Fruit fly (Drosophila melanogaster) whole organism, embryonic: ENCODE results near the gene CG11891.
A peak's percentile ranks its signal among the peaks of the same experiment; 100 is the strongest.

Experiments
- Bteb2 ChIP-seq: fragments of 200-800 bp; sonication (Bioruptor generic); optimal IDR thresholded peaks from 2 replicates; lab custom pipeline; 2016; ENCODE audit warnings: missing biosample characterization, missing genetic modification characterization
- CG10462 ChIP-seq: fragments of 200-800 bp; sonication (Bioruptor generic); optimal IDR thresholded peaks from 2 replicates; lab custom pipeline; 2016; ENCODE audit warnings: missing biosample characterization, missing genetic modification characterization
- CG10979 ChIP-seq: fragments of 200-800 bp; sonication (Bioruptor generic); optimal IDR thresholded peaks from 2 replicates; lab custom pipeline; 2018; ENCODE audit warnings: missing biosample characterization, mild to moderate bottlenecking, missing genetic modification characterization, moderate library complexity
- CG12299 ChIP-seq: fragments of 200-800 bp; sonication (Bioruptor generic); optimal IDR thresholded peaks from 2 replicates; lab custom pipeline; 2018; ENCODE audit warnings: missing biosample characterization, mild to moderate bottlenecking, missing genetic modification characterization
- CG12942 ChIP-seq: fragments of 200-800 bp; sonication (Bioruptor generic); optimal IDR thresholded peaks from 3 replicates; lab custom pipeline; 2016; ENCODE audit warnings: missing biosample characterization, missing genetic modification characterization
- CG13894 ChIP-seq: fragments of 200-800 bp; sonication (Bioruptor generic); optimal IDR thresholded peaks from 3 replicates; lab custom pipeline; 2018; ENCODE audit warnings: missing biosample characterization, mild to moderate bottlenecking, missing genetic modification characterization, moderate library complexity
- CG14667 ChIP-seq: fragments of 200-800 bp; sonication (Bioruptor generic); IDR thresholded peaks from 2 replicates; pipeline ENCODE4 v1.3.6; 2022; ENCODE audit warnings: missing biosample characterization, missing genetic modification characterization
- CG14710 ChIP-seq: fragments of 200-800 bp; sonication (Bioruptor generic); optimal IDR thresholded peaks from 3 replicates; lab custom pipeline; 2019; ENCODE audit warnings: missing biosample characterization, mild to moderate bottlenecking, missing genetic modification characterization, moderate library complexity
- CG14860 ChIP-seq: fragments of 200-800 bp; sonication (Bioruptor generic); IDR thresholded peaks from 3 replicates; pipeline ENCODE4 v1.3.6; 2022; ENCODE audit warnings: missing biosample characterization, missing genetic modification characterization; ENCODE audit not compliant: partially characterized antibody
- CG17359 ChIP-seq: fragments of 200-800 bp; sonication (Bioruptor generic); optimal IDR thresholded peaks from 3 replicates; lab custom pipeline; 2018; ENCODE audit warnings: missing biosample characterization, mild to moderate bottlenecking, missing genetic modification characterization, moderate library complexity
- CG2116 ChIP-seq: fragments of 200-800 bp; sonication (Bioruptor generic); optimal IDR thresholded peaks from 3 replicates; lab custom pipeline; 2018; ENCODE audit warnings: missing biosample characterization, mild to moderate bottlenecking, missing genetic modification characterization
- CG2120 ChIP-seq: fragments of 200-800 bp; sonication (Bioruptor generic); optimal IDR thresholded peaks from 3 replicates; lab custom pipeline; 2016; ENCODE audit warnings: missing biosample characterization, missing genetic modification characterization
- CG32767 ChIP-seq: fragments of 200-800 bp; sonication (Bioruptor generic); IDR thresholded peaks from 2 replicates; pipeline ENCODE4 v1.3.6; 2022; ENCODE audit warnings: missing biosample characterization, missing genetic modification characterization
- CG3995 ChIP-seq: fragments of 200-800 bp; sonication (Bioruptor generic); optimal IDR thresholded peaks from 3 replicates; lab custom pipeline; 2016; ENCODE audit warnings: missing biosample characterization, missing genetic modification characterization
- CG4282 ChIP-seq: fragments of 200-800 bp; sonication (Bioruptor generic); optimal IDR thresholded peaks from 2 replicates; lab custom pipeline; 2016; ENCODE audit warnings: missing biosample characterization, missing genetic modification characterization
- CG4820 ChIP-seq: fragments of 200-800 bp; sonication (Bioruptor generic); optimal IDR thresholded peaks from 3 replicates; lab custom pipeline; 2016; ENCODE audit warnings: missing biosample characterization, missing genetic modification characterization
- CG7987 ChIP-seq: fragments of 200-800 bp; sonication (Bioruptor generic); optimal IDR thresholded peaks from 2 replicates; lab custom pipeline; 2018; ENCODE audit warnings: missing biosample characterization, mild to moderate bottlenecking, missing genetic modification characterization, moderate library complexity
- CG9215 ChIP-seq: fragments of 200-800 bp; sonication (Bioruptor generic); IDR thresholded peaks from 2 replicates; pipeline ENCODE4 v1.3.6; 2022; ENCODE audit warnings: missing biosample characterization, missing genetic modification characterization
- Deaf1 ChIP-seq: fragments of 200-800 bp; optimal IDR thresholded peaks from 3 replicates; lab custom pipeline; 2019; ENCODE audit warnings: missing biosample characterization, mild to moderate bottlenecking, missing genetic modification characterization, moderate library complexity
- Eip74EF ChIP-seq, 2 experiments: fragments of 200-800 bp in 1 of 2; fragments of >200 bp in 1 of 2; sonication (Bioruptor generic) in 1 of 2; optimal IDR thresholded peaks; 2 replicates each; lab custom pipeline; 2017 to 2019; ENCODE audit warnings: missing biosample characterization in 2 of 2, missing genetic modification characterization in 2 of 2, mild to moderate bottlenecking in 1 of 2, moderate library complexity in 1 of 2
- HLH3B ChIP-seq: fragments of 200-800 bp; sonication (Bioruptor generic); IDR thresholded peaks from 2 replicates; pipeline ENCODE4 v1.3.6; 2022; ENCODE audit warnings: missing biosample characterization, missing genetic modification characterization
- Hr3 ChIP-seq: fragments of 200-800 bp; sonication (Bioruptor generic); optimal IDR thresholded peaks from 3 replicates; lab custom pipeline; 2016; ENCODE audit warnings: missing biosample characterization, missing genetic modification characterization
- MBD-R2 ChIP-seq: fragments of 200-800 bp; sonication (Bioruptor generic); IDR thresholded peaks from 2 replicates; pipeline ENCODE4 v1.3.6; 2022; ENCODE audit warnings: missing biosample characterization, missing genetic modification characterization
- NC2α ChIP-seq: fragments of 200-800 bp; sonication (Bioruptor generic); optimal IDR thresholded peaks from 2 replicates; lab custom pipeline; 2016; ENCODE audit warnings: missing biosample characterization, missing genetic modification characterization
- Sox100B ChIP-seq: fragments of 200-800 bp; sonication (Bioruptor generic); optimal IDR thresholded peaks from 3 replicates; lab custom pipeline; 2018; ENCODE audit warnings: missing biosample characterization, mild to moderate bottlenecking, missing genetic modification characterization
- ash1 ChIP-seq: fragments of 200-800 bp; sonication (Bioruptor generic); optimal IDR thresholded peaks from 2 replicates; lab custom pipeline; 2018; ENCODE audit warnings: missing biosample characterization, mild to moderate bottlenecking, missing genetic modification characterization
- bab2 ChIP-seq: fragments of 200-800 bp; sonication (Bioruptor generic); optimal IDR thresholded peaks from 2 replicates; lab custom pipeline; 2016; ENCODE audit warnings: missing biosample characterization, missing genetic modification characterization
- cato ChIP-seq: fragments of 200-800 bp; sonication (Bioruptor generic); optimal IDR thresholded peaks from 2 replicates; lab custom pipeline; 2016; ENCODE audit warnings: missing biosample characterization, missing genetic modification characterization, borderline replicate concordance
- chm ChIP-seq: fragments of 200-800 bp; sonication (Bioruptor generic); IDR thresholded peaks from 2 replicates; pipeline ENCODE4 v1.3.6; 2022; ENCODE audit warnings: missing biosample characterization, missing genetic modification characterization
- cwo ChIP-seq: fragments of 200-800 bp; sonication (Bioruptor generic); optimal IDR thresholded peaks from 3 replicates; lab custom pipeline; 2017; ENCODE audit warnings: missing biosample characterization, missing genetic modification characterization, mild to moderate bottlenecking, moderate library complexity, missing genetic modification reagents
- esg ChIP-seq: fragments of 200-800 bp; sonication (Bioruptor generic); conservative IDR thresholded peaks from 2 replicates; pipeline ENCODE4 v1.3.6; 2022; ENCODE audit warnings: missing biosample characterization, missing genetic modification characterization
- hbn ChIP-seq: fragments of 200-800 bp; sonication (Bioruptor generic); IDR thresholded peaks from 2 replicates; pipeline ENCODE4 v1.3.6; 2022; ENCODE audit warnings: missing biosample characterization, missing genetic modification characterization; ENCODE audit not compliant: partially characterized antibody
- inv ChIP-seq: fragments of 200-800 bp; sonication (Bioruptor generic); IDR thresholded peaks from 2 replicates; pipeline ENCODE4 v1.3.6; 2022; ENCODE audit warnings: missing biosample characterization, missing genetic modification characterization; ENCODE audit not compliant: partially characterized antibody
- kay ChIP-seq: fragments of 200-800 bp; sonication (Bioruptor generic); optimal IDR thresholded peaks from 2 replicates; lab custom pipeline; 2016; ENCODE audit warnings: missing biosample characterization, missing genetic modification characterization
- klu ChIP-seq: fragments of 200-800 bp; sonication (Bioruptor generic); IDR thresholded peaks from 2 replicates; pipeline ENCODE4 v1.3.6; 2022; ENCODE audit warnings: missing biosample characterization, missing genetic modification characterization
- lbe ChIP-seq: fragments of 200-800 bp; sonication (Bioruptor generic); optimal IDR thresholded peaks from 2 replicates; lab custom pipeline; 2016; ENCODE audit warnings: missing biosample characterization, mild to moderate bottlenecking, missing genetic modification characterization
- mirr ChIP-seq: fragments of 200-800 bp; sonication (Bioruptor generic); optimal IDR thresholded peaks from 3 replicates; lab custom pipeline; 2018; ENCODE audit warnings: missing biosample characterization, mild to moderate bottlenecking, missing genetic modification characterization
- oc ChIP-seq: fragments of 200-800 bp; sonication (Bioruptor generic); optimal IDR thresholded peaks from 2 replicates; lab custom pipeline; 2018; ENCODE audit warnings: missing biosample characterization, mild to moderate bottlenecking, missing genetic modification characterization, moderate library complexity
- pho ChIP-seq: fragments of 200-800 bp; sonication (Bioruptor generic); optimal IDR thresholded peaks from 2 replicates; lab custom pipeline; 2016; ENCODE audit warnings: missing biosample characterization, missing genetic modification characterization
- pnt ChIP-seq: fragments of 200-800 bp; sonication (Bioruptor generic); optimal IDR thresholded peaks from 3 replicates; lab custom pipeline; 2016; ENCODE audit warnings: missing biosample characterization, missing genetic modification characterization
- schlank ChIP-seq: fragments of 200-800 bp; sonication (Bioruptor generic); optimal IDR thresholded peaks from 2 replicates; lab custom pipeline; 2018; ENCODE audit warnings: missing biosample characterization, mild to moderate bottlenecking, missing genetic modification characterization
- sima ChIP-seq: fragments of 200-800 bp; sonication (Bioruptor generic); optimal IDR thresholded peaks from 2 replicates; lab custom pipeline; 2016; ENCODE audit warnings: missing biosample characterization, missing genetic modification characterization
- slp2 ChIP-seq: fragments of 200-800 bp; sonication (Bioruptor generic); optimal IDR thresholded peaks from 2 replicates; lab custom pipeline; 2016; ENCODE audit warnings: missing biosample characterization, missing genetic modification characterization
- so ChIP-seq: fragments of 200-800 bp; sonication (Bioruptor generic); IDR thresholded peaks from 3 replicates; pipeline ENCODE4 v1.3.6; 2022; ENCODE audit warnings: missing biosample characterization, missing genetic modification characterization
- tna ChIP-seq: fragments of 200-800 bp; sonication (Bioruptor generic); IDR thresholded peaks from 2 replicates; pipeline ENCODE4 v1.3.6; 2022; ENCODE audit warnings: missing biosample characterization, missing genetic modification characterization; ENCODE audit not compliant: partially characterized antibody
- toy ChIP-seq: fragments of 200-800 bp; sonication (Bioruptor generic); IDR thresholded peaks from 2 replicates; pipeline ENCODE4 v1.3.6; 2022; ENCODE audit warnings: missing biosample characterization, missing genetic modification characterization
- vnd ChIP-seq: fragments of 200-800 bp; sonication (Bioruptor generic); IDR thresholded peaks from 3 replicates; pipeline ENCODE4 v1.3.6; 2022; ENCODE audit warnings: missing biosample characterization, missing genetic modification characterization; ENCODE audit not compliant: partially characterized antibody
- wdn ChIP-seq: fragments of 200-800 bp; sonication (Bioruptor generic); IDR thresholded peaks from 2 replicates; pipeline ENCODE4 v1.3.6; 2022; ENCODE audit warnings: missing biosample characterization, missing genetic modification characterization
- wek ChIP-seq: fragments of 200-800 bp; sonication (Bioruptor generic); optimal IDR thresholded peaks from 3 replicates; lab custom pipeline; 2018; ENCODE audit warnings: missing biosample characterization, mild to moderate bottlenecking, missing genetic modification characterization, moderate library complexity

CG11891 gene

dm6 chr3R:25249145-25250141 is 20.6 kb upstream of the CG11891 start, which contains the start of gene Nup358 (continued):
- no peak for TF ChIP-seq oc (tag; lab: Kevin White, UChicago)
- no peak for TF ChIP-seq Sox100B (GFP tag; lab: Kevin White, UChicago)
- no peak for TF ChIP-seq chm
- no peak for TF ChIP-seq slp2 (GFP tag; lab: Kevin White, UChicago)
- TF ChIP-seq Hr3 (GFP tag; lab: Kevin White, UChicago): no peak
- TF ChIP-seq HLH3B (GFP tag; lab: Robert Waterston, UW): no peak
- no peak for TF ChIP-seq ash1
- TF ChIP-seq CG10462: no peak
- no peak for TF ChIP-seq wdn
- TF ChIP-seq inv (GFP tag; lab: Robert Waterston, UW): peak; percentile 98
- peak; percentile 5 for TF ChIP-seq pho (GFP tag; lab: Kevin White, UChicago)
- TF ChIP-seq sima: no peak
- TF ChIP-seq Bteb2 (GFP tag; lab: Kevin White, UChicago): no peak
- TF ChIP-seq CG7987 (GFP tag; lab: Kevin White, UChicago): no peak
- no peak for TF ChIP-seq so (GFP tag; lab: Robert Waterston, UW)
- no peak for TF ChIP-seq Eip74EF (GFP tag; optimal IDR thresholded peaks at IDR 0.05; lab: Kevin White, UChicago)
- TF ChIP-seq CG14860 (GFP tag; lab: Robert Waterston, UW): peak; percentile 98
- peak; percentile 98 for TF ChIP-seq tna (GFP tag; lab: Robert Waterston, UW)
- no peak for TF ChIP-seq schlank (tag; lab: Kevin White, UChicago)
- no peak for TF ChIP-seq CG12942 (GFP tag; lab: Kevin White, UChicago)
- no peak for TF ChIP-seq klu (GFP tag; lab: Robert Waterston, UW)
- no peak for TF ChIP-seq CG4820 (GFP tag; lab: Kevin White, UChicago)
- TF ChIP-seq esg: no peak
- no peak for TF ChIP-seq mirr (GFP tag; lab: Kevin White, UChicago)
- TF ChIP-seq CG32767: no peak
- TF ChIP-seq NC2α (GFP tag; lab: Kevin White, UChicago): no peak
- TF ChIP-seq wek: no peak
- no peak for TF ChIP-seq CG14667
- peak; percentile 76 for TF ChIP-seq CG2116
- TF ChIP-seq pnt (GFP tag; lab: Kevin White, UChicago): no peak
- TF ChIP-seq CG14710 (tag; lab: Kevin White, UChicago): peak; percentile 55
- no peak for TF ChIP-seq Deaf1
- TF ChIP-seq CG9215 (GFP tag; lab: Robert Waterston, UW): no peak
- peak; percentile 53 for TF ChIP-seq CG3995
- TF ChIP-seq CG10979 (tag; lab: Kevin White, UChicago): no peak
- TF ChIP-seq CG17359 (tag; lab: Kevin White, UChicago): no peak
- no peak for TF ChIP-seq cato (GFP tag; lab: Kevin White, UChicago)
- no peak for TF ChIP-seq CG13894
- TF ChIP-seq lbe (GFP tag; lab: Kevin White, UChicago): no peak
- no peak for TF ChIP-seq CG4282 (GFP tag; lab: Kevin White, UChicago)
- TF ChIP-seq MBD-R2 (GFP tag; lab: Robert Waterston, UW): peak; percentile 40
- TF ChIP-seq CG12299: no peak
- TF ChIP-seq toy (GFP tag; lab: Robert Waterston, UW): no peak
- TF ChIP-seq bab2: no peak
- TF ChIP-seq cwo: no peak
- TF ChIP-seq hbn (GFP tag; lab: Robert Waterston, UW): peak; percentile 97
- no peak for TF ChIP-seq kay (GFP tag; lab: Kevin White, UChicago)
- peak; percentile 97 for TF ChIP-seq vnd
- no peak for TF ChIP-seq CG2120 (GFP tag; lab: Kevin White, UChicago)
